Worm (Caenorhabditis elegans): ENCODE data around the gene spp-19.
A peak's percentile ranks its signal among the peaks of the same experiment; 100 is the strongest.

DNA sequence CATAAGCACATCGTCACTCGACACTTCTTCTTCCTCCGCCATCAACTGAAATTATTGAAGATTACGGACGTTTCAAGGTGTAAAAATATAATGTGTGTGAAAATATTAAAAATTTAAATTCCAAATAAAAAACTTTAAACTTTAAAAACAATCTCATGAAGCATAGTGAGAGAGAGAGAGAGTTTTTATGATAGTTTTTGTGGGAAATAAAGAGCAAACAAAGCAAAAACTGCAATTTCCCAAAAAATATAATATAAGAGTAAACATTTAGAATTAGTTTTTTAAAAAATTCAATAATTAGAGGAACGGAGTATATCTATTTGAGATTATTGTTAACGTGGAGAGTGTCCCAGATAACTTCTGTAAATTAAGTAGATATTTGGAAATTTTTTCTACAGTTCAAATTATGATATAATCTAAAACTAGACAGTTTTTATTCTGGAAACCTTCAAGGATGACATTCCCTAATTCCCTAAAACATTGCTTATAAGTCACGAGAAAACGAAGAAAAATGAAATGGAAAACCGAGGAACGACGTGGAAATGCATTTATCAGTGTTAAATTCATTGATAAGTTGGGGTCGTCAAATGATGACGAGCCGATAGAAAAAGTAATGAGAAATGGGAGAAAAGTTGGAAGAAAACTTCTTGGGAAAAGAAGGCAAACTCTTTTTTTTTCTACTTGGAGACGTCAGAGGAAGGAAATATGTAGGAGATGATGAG is 14.9 kb downstream of the spp-19 start, which contains the start of gene dre-1:
- TF ChIP-seq lin-29 (GFP tag; IDR thresholded peaks at IDR 0.05), result no peak
- no peak for TF ChIP-seq mxl-3 (GFP tag; optimal IDR thresholded peaks at IDR 0.05)
- no peak for TF ChIP-seq fkh-10 (GFP tag; optimal IDR thresholded peaks at IDR 0.05)
- no peak for TF ChIP-seq zag-1 (tag; optimal IDR thresholded peaks at IDR 0.05)
- no peak for TF ChIP-seq nhr-6 (tag; optimal IDR thresholded peaks at IDR 0.05)
- no peak for TF ChIP-seq daf-19 (GFP tag; conservative IDR thresholded peaks at IDR 0.05)
- TF ChIP-seq nhr-11 (tag; optimal IDR thresholded peaks at IDR 0.05), result no peak
- no peak for TF ChIP-seq egl-27 (tag; optimal IDR thresholded peaks at IDR 0.05)
- TF ChIP-seq Y5F2A.4 (GFP tag; optimal IDR thresholded peaks at IDR 0.05), result no peak
- TF ChIP-seq duxl-1 (tag; optimal IDR thresholded peaks at IDR 0.05; ENCODE audit: poor library complexity), result no peak
- no peak for TF ChIP-seq F26F4.8 (GFP tag; conservative IDR thresholded peaks at IDR 0.05)
- no peak for TF ChIP-seq pha-4 (GFP tag; IDR thresholded peaks at IDR 0.05)
- TF ChIP-seq pha-4 (tag; optimal IDR thresholded peaks at IDR 0.05), result no peak
- peak; percentile 14 for TF ChIP-seq hlh-11 (tag; optimal IDR thresholded peaks at IDR 0.05)
- no peak for TF ChIP-seq mep-1 (tag; optimal IDR thresholded peaks at IDR 0.05)

All from whole organism, L4 larva.